Fruit fly (Drosophila melanogaster) whole organism, pupa: ENCODE data around the gene CG12010.
A peak's percentile ranks its signal among the peaks of the same experiment; 100 is the strongest.

Experiments used
- CG10348 ChIP-seq: fragments of 200-800 bp; sonication (Bioruptor generic); IDR thresholded peaks from 2 replicates; pipeline ENCODE4 v1.3.6; 2022; ENCODE audit warnings: missing biosample characterization, missing genetic modification characterization
- CG12605 ChIP-seq: fragments of 200-800 bp; sonication (Bioruptor generic); IDR thresholded peaks from 2 replicates; pipeline ENCODE4 v1.3.6; 2022; ENCODE audit warnings: missing biosample characterization, missing genetic modification characterization
- CG13204 ChIP-seq: fragments of 200-800 bp; sonication (Bioruptor generic); optimal IDR thresholded peaks from 2 replicates; lab custom pipeline; 2018; ENCODE audit warnings: missing biosample characterization, mild to moderate bottlenecking, missing genetic modification characterization, moderate library complexity
- CG14655 ChIP-seq: fragments of 200-800 bp; sonication (Bioruptor generic); optimal IDR thresholded peaks from 3 replicates; lab custom pipeline; 2017; ENCODE audit warnings: mild to moderate bottlenecking, missing biosample characterization, missing genetic modification reagents, missing genetic modification characterization
- CG15710 ChIP-seq: fragments of 200-800 bp; sonication (Bioruptor generic); optimal IDR thresholded peaks from 2 replicates; lab custom pipeline; 2018; ENCODE audit warnings: missing biosample characterization, mild to moderate bottlenecking, missing genetic modification characterization, moderate library complexity
- CG17806 ChIP-seq: fragments of 200-800 bp; sonication (Bioruptor generic); optimal IDR thresholded peaks from 2 replicates; lab custom pipeline; 2018; ENCODE audit warnings: missing biosample characterization, mild to moderate bottlenecking, missing genetic modification characterization, moderate library complexity
- CG32121 ChIP-seq: fragments of 200-800 bp; sonication (Bioruptor generic); IDR thresholded peaks from 2 replicates; pipeline ENCODE4 v1.3.6; 2022; ENCODE audit warnings: missing biosample characterization, missing genetic modification characterization
- CG34367 ChIP-seq: fragments of 200-800 bp; sonication (Bioruptor generic); optimal IDR thresholded peaks from 2 replicates; lab custom pipeline; 2018; ENCODE audit warnings: missing biosample characterization, mild to moderate bottlenecking, missing genetic modification characterization
- CG4496 ChIP-seq: fragments of 200-800 bp; sonication (Bioruptor generic); IDR thresholded peaks from 3 replicates; pipeline ENCODE4 v1.3.6; 2022; ENCODE audit warnings: missing biosample characterization, missing genetic modification characterization
- CG8159 ChIP-seq: fragments of 200-800 bp; sonication (Bioruptor generic); optimal IDR thresholded peaks from 3 replicates; lab custom pipeline; 2018; ENCODE audit warnings: missing biosample characterization, mild to moderate bottlenecking, missing genetic modification characterization, moderate library complexity
- CG8301 ChIP-seq: fragments of 200-800 bp; sonication (Bioruptor generic); optimal IDR thresholded peaks from 2 replicates; lab custom pipeline; 2018; ENCODE audit warnings: missing biosample characterization, mild to moderate bottlenecking, missing genetic modification characterization
- CG9948 ChIP-seq: fragments of 200-800 bp; sonication (Bioruptor generic); optimal IDR thresholded peaks from 2 replicates; lab custom pipeline; 2018; ENCODE audit warnings: missing biosample characterization, mild to moderate bottlenecking, missing genetic modification characterization, moderate library complexity
- D1 ChIP-seq: fragments of 200-800 bp; sonication (Bioruptor generic); optimal IDR thresholded peaks from 2 replicates; lab custom pipeline; 2018; ENCODE audit warnings: missing biosample characterization, mild to moderate bottlenecking, missing genetic modification characterization, moderate library complexity
- EcR ChIP-seq: fragments of 200-800 bp; sonication (Bioruptor generic); optimal IDR thresholded peaks from 3 replicates; lab custom pipeline; 2019; ENCODE audit warnings: missing biosample characterization, missing genetic modification characterization, mild to moderate bottlenecking, moderate library complexity, missing genetic modification reagents
- Ets98B ChIP-seq: fragments of 200-800 bp; sonication (Bioruptor generic); IDR thresholded peaks from 2 replicates; pipeline ENCODE4 v1.3.6; 2022; ENCODE audit warnings: missing biosample characterization, missing genetic modification characterization
- Pif1A ChIP-seq: fragments of 200-800 bp; sonication (Bioruptor generic); optimal IDR thresholded peaks from 3 replicates; lab custom pipeline; 2016; ENCODE audit warnings: missing biosample characterization, missing genetic modification characterization
- Pif1B ChIP-seq: fragments of 200-800 bp; sonication (Bioruptor generic); optimal IDR thresholded peaks from 3 replicates; lab custom pipeline; 2016; ENCODE audit warnings: missing biosample characterization, missing genetic modification characterization
- Snoo ChIP-seq: fragments of 200-800 bp; sonication (Bioruptor generic); optimal IDR thresholded peaks from 3 replicates; lab custom pipeline; 2017; ENCODE audit warnings: missing biosample characterization, mild to moderate bottlenecking, missing genetic modification characterization, inconsistent platforms
- fd96Ca ChIP-seq: fragments of 200-800 bp; sonication (Bioruptor generic); IDR thresholded peaks from 3 replicates; pipeline ENCODE4 v1.3.6; 2022; ENCODE audit warnings: missing biosample characterization, missing genetic modification characterization
- gl ChIP-seq: fragments of 200-800 bp; sonication (Bioruptor generic); optimal IDR thresholded peaks from 2 replicates; lab custom pipeline; 2018; ENCODE audit warnings: missing biosample characterization, mild to moderate bottlenecking, missing genetic modification characterization
- rn ChIP-seq: fragments of 200-800 bp; sonication (Bioruptor generic); IDR thresholded peaks from 2 replicates; pipeline ENCODE4 v1.3.6; 2022; ENCODE audit warnings: missing biosample characterization, missing genetic modification characterization

CG12010 gene

DNA sequence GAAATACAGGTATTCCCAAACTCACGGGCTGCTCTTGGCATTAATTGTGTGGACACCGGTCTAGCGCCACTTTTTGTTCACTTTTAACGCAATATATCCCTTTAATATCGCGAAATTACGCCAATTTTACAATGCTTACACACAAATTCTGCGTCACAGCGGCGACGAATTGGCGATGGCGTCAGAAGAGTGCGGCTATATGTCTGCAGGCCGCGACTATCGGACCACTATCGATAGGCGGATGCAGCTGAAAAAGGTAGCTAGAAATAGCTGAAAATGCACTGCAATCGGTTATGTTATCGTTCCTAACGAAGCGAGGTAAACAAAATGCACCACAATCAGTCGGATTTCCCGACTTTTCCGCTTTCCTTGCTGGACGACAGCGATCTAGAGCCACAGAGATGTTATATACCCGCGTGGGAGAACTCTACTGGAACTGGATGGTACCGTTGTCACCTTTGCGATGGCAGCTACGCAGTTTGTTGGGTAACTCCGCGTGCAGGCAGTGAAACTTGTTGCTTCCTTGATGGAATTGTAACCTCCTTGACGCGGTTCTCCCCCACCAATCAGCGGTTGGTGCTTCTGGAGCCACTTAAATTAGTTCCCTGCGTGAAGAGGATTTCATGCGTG lies at the start of gene CG12010, which contains the start of gene Ythdc1:
Gene CG12010 (plus strand): TSS at position 289 of the 630 bp plus-strand sequence.
Gene Ythdc1 (minus strand): TSS at position 177 of the 630 bp plus-strand sequence.
- no peak for TF ChIP-seq gl
- peak; percentile 15; the same call in 1 of the 2 replicates for TF ChIP-seq CG12605 (GFP tag; lab: Robert Waterston, UW)

- TF ChIP-seq D1 (tag; lab: Kevin White, UChicago) (no peak), CG12605 (GFP tag; lab: Robert Waterston, UW) (no peak), Snoo (tag; lab: Kevin White, UChicago) (no peak), CG34367 (tag; lab: Kevin White, UChicago) (no peak), gl (no peak), CG4496 (GFP tag; lab: Robert Waterston, UW) (no peak), CG14655 (no peak), CG17806 (tag; lab: Kevin White, UChicago) (no peak), CG8159 (tag; lab: Kevin White, UChicago) (no peak), rn (GFP tag; lab: Robert Waterston, UW) (no peak), CG13204 (GFP tag; lab: Kevin White, UChicago) (no peak), Ets98B (GFP tag; lab: Robert Waterston, UW) (no peak), CG9948 (tag; lab: Kevin White, UChicago) (no peak), CG32121 (no peak), CG10348 (no peak), Pif1A (no peak), CG15710 (tag; lab: Kevin White, UChicago) (no peak), Pif1B (GFP tag; lab: Kevin White, UChicago) (no peak), fd96Ca (no peak), CG8301 (tag; lab: Kevin White, UChicago) (no peak)
- TF ChIP-seq, all 21 proteins: peak for 0
Observed at dm6 chr3L:3325597-3325924, 48.5 kb upstream of the CG12010 start.

DNA sequence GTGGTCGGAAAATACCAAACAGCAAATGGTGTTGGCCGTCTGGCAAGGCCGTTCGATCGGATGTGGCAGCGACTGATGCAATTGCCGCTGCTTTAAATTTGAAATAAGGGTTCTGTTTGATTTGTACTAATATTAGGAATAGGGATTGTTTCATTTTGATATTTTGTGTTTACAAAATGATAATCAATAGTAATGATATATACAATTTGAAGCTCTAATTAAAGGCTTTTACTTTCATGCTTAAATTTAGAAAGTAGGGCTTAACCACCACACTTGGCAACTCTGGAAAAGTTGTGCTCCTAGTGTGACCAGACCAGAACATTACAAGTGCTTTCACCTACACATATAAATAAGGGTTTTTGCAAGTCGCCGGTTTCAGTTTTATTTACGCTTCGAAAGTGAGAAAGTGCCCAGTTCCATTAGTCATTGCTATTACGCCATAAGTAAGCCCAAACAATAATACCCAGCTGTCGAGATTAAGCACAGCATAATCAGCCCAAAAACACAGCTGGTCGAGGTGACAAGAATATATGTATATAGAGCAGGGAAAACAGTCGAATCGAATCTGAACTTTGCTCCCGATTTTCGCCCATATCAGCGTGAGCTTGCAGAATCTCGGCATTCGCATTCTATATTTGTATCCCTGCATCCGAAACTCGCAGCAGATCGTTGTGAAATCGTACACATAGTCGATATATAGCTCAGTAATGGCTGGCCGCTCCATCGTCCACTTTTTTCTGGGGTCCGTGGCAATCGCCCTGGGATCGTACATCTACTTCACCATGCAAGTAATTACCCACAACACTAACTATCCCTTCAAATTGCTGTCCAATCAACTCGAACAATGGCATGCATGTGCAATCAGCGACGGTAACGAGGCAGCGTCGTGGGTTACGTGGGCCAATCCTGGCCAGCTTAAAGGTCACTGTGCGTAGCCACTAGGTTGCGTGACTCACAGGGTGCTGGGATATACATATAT lies 47.9 kb upstream of the CG12010 start, which contains the start of gene Gtpx:
Gene Gtpx (plus strand): TSS at position 341 of the 979 bp plus-strand sequence.
- TF ChIP-seq CG13204 (GFP tag; lab: Kevin White, UChicago) (no peak), CG8301 (tag; lab: Kevin White, UChicago) (peak; percentile 24), CG32121 (no peak), CG12605 (GFP tag; lab: Robert Waterston, UW) (no peak; the same call in 1 of the 2 replicates), CG17806 (tag; lab: Kevin White, UChicago) (no peak), rn (GFP tag; lab: Robert Waterston, UW) (no peak), CG14655 (no peak), CG34367 (tag; lab: Kevin White, UChicago) (peak; percentile 40), Pif1A (peak; percentile 40), gl (peak; percentile 67), Pif1B (GFP tag; lab: Kevin White, UChicago) (peak; percentile 17), CG8159 (tag; lab: Kevin White, UChicago) (no peak), D1 (tag; lab: Kevin White, UChicago) (no peak), EcR (no peak), fd96Ca (no peak), CG4496 (GFP tag; lab: Robert Waterston, UW) (peak; percentile 48; the same call in 2 of the 3 replicates), Snoo (tag; lab: Kevin White, UChicago) (peak; percentile 4), CG15710 (tag; lab: Kevin White, UChicago) (no peak), Ets98B (GFP tag; lab: Robert Waterston, UW) (peak; percentile 38; the same call in 1 of the 2 replicates), CG9948 (tag; lab: Kevin White, UChicago) (no peak), CG10348 (no peak)

dm6 chr3L:3328771-3329170 lies 45.3 kb upstream of the CG12010 start, which contains the start of gene Strip:
Gene Strip, minus strand, starts transcription at chr3L:3328871.
- TF ChIP-seq Snoo (tag; lab: Kevin White, UChicago) (no peak), Ets98B (GFP tag; lab: Robert Waterston, UW) (no peak), CG10348 (no peak), CG32121 (no peak), Pif1A (no peak), CG4496 (GFP tag; lab: Robert Waterston, UW) (no peak), fd96Ca (no peak), CG14655 (no peak), gl (no peak)

DNA sequence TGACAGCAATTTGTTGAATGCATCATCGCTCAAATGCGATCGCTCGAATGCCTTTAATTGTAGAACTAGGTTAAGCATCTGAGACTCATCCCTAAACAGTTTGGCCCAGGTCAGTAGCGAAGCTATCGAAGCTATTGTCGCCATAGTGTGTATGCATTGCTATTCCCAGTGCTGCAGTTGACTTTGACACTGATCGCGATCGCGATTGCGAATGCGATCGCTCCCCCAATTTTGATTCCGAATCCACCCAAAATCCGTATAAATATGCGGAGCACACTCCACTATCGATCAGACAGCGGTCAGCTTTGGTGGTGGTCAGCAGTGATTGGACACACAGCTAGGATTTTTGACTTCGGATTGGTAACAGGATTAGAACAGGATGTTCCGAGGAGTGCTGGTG lies 44.3 kb upstream of the CG12010 start, which contains the start of gene CG14961:
Gene CG14961 (plus strand): TSS at position 301 of the 400 bp plus-strand sequence.
- no peak for TF ChIP-seq D1 (tag; lab: Kevin White, UChicago)
- no peak for TF ChIP-seq gl
- TF ChIP-seq CG8301 (tag; lab: Kevin White, UChicago), result no peak
- no peak for TF ChIP-seq CG32121
- TF ChIP-seq CG13204 (GFP tag; lab: Kevin White, UChicago), result no peak
- no peak for TF ChIP-seq Pif1A
- no peak for TF ChIP-seq CG8159 (tag; lab: Kevin White, UChicago)
- TF ChIP-seq Pif1B (GFP tag; lab: Kevin White, UChicago), result no peak
- no peak for TF ChIP-seq fd96Ca
- TF ChIP-seq, all 21 proteins: peak for 0
